Fruit fly (Drosophila melanogaster): Measurements from ENCODE around the gene CG14537.
A peak's percentile ranks its signal among the peaks of the same experiment; 100 is the strongest.

The CG14537 gene

DNA sequence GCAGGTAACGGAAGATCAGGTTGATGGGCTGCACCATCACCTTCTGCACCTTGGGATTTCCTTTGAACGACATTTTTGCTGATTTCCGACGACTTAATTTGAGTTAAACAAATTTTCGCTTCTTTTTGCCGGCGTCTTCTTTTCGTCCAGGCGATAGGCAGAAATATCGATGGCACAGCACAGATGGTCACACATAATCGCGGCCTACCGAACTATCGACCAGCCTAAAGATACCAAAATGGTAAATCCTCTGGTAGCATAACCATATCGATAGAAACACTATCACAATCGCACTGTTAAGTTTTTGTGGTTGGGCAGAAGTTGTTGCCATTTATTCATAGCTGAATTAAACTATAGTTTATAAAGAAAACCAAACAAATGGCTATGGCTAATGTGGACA, 45.0 kb downstream of the CG14537 start, which contains the start of the genes SmE and CG34132:
Gene SmE, minus strand, starts transcription at position 180 of the 400 bp plus-strand sequence.
Gene CG34132, plus strand, starts transcription at position 233 of the 400 bp plus-strand sequence.
- TF ChIP-seq CG34367 (tag; optimal IDR thresholded peaks at IDR 0.05) (no peak), CG17806 (tag; optimal IDR thresholded peaks at IDR 0.05) (no peak), CG8301 (tag; optimal IDR thresholded peaks at IDR 0.05) (no peak), gl (tag; optimal IDR thresholded peaks at IDR 0.05) (no peak), CG32121 (GFP tag; IDR thresholded peaks at IDR 0.05) (no peak), D1 (tag; optimal IDR thresholded peaks at IDR 0.05) (no peak), EcR (GFP tag; optimal IDR thresholded peaks at IDR 0.05) (no peak), CG14655 (GFP tag; optimal IDR thresholded peaks at IDR 0.05) (no peak), CG15710 (tag; optimal IDR thresholded peaks at IDR 0.05) (no peak), Ets98B (GFP tag; IDR thresholded peaks at IDR 0.05) (no peak), CG10348 (GFP tag; IDR thresholded peaks at IDR 0.05) (no peak), rn (GFP tag; IDR thresholded peaks at IDR 0.05) (no peak)

DNA sequence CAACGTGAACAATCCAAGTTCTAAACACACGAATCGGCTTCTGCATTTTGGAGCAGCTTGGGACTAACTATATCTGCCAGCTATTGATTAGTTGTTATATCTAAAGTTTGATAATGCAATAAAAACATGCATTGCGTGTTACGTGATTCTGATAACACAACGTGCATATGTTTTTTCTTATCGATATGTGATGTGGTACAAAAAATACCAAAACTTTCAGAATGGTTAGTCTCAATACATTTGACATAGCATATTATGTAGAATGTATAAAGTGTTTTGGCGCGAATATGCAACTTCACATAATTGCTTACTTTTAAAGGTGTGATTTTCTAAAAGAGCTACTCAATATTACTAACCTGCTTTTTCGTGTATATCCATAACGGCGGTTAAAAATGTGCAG, 45.7 kb downstream of the CG14537 start:
- TF ChIP-seq CG9948 (tag; optimal IDR thresholded peaks at IDR 0.05) (no peak), Pif1B (GFP tag; optimal IDR thresholded peaks at IDR 0.05) (no peak), CG12605 (GFP tag; IDR thresholded peaks at IDR 0.05) (no peak), CG17806 (tag; optimal IDR thresholded peaks at IDR 0.05) (no peak), CG8159 (tag; optimal IDR thresholded peaks at IDR 0.05) (no peak), CG15710 (tag; optimal IDR thresholded peaks at IDR 0.05) (no peak), CG14655 (GFP tag; optimal IDR thresholded peaks at IDR 0.05) (no peak), CG8301 (tag; optimal IDR thresholded peaks at IDR 0.05) (no peak), Snoo (tag; optimal IDR thresholded peaks at IDR 0.05) (no peak), CG34367 (tag; optimal IDR thresholded peaks at IDR 0.05) (no peak), Ets98B (GFP tag; IDR thresholded peaks at IDR 0.05) (no peak)

DNA sequence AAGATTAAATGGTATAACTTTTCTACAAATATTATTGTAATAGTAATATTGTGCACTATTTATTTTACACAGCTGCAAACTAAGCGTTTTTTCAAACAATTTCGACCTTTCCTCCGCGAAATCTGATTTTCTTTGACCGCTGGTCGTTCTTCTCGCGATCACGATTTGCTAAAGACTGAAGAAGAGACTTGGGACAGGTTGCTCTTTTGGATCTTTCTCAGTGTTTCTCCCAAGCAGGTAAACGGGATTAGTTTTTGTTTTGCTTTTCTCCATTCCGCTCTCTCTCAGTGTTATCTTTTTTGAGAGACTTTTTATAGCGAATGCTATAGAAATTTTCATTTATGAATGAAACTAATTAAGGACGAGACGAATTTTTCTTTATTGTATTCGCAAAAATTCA, 47.1 kb downstream of the CG14537 start, which contains the start of gene CG7102:
Gene CG7102, minus strand, starts transcription at position 181 of the 400 bp plus-strand sequence.
- TF ChIP-seq Ets98B (GFP tag; IDR thresholded peaks at IDR 0.05) (no peak), gl (tag; optimal IDR thresholded peaks at IDR 0.05) (no peak), CG13204 (GFP tag; optimal IDR thresholded peaks at IDR 0.05) (no peak), Pif1B (GFP tag; optimal IDR thresholded peaks at IDR 0.05) (no peak), CG8301 (tag; optimal IDR thresholded peaks at IDR 0.05) (no peak)

DNA sequence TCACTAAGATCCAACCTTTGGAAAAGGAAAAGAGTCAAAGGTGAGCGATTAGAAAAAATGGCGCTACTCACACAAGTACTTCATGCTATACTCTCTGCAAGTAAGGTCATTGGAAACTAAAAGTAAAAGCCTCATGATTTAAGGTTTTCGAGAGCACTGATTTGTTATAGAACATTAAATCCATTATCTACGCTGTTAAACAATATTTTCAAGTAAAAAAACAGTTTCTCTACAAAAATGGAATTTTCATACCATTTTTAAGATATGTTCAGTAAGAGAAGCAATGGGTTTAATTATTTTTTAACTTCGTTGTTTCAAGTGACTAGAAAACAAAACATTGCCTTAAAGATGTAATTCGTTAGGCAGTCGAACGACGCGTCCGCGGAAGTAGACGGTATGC, 48.8 kb downstream of the CG14537 start, which contains the start of gene Spn28Da:
Gene Spn28Da, minus strand, starts transcription at position 101 of the 400 bp plus-strand sequence.
- TF ChIP-seq CG32121 (GFP tag; IDR thresholded peaks at IDR 0.05) (no peak), Ets98B (GFP tag; IDR thresholded peaks at IDR 0.05) (no peak), Pif1B (GFP tag; optimal IDR thresholded peaks at IDR 0.05) (no peak), fd96Ca (GFP tag; IDR thresholded peaks at IDR 0.05) (no peak), D1 (tag; optimal IDR thresholded peaks at IDR 0.05) (no peak), CG14655 (GFP tag; optimal IDR thresholded peaks at IDR 0.05) (no peak), CG9948 (tag; optimal IDR thresholded peaks at IDR 0.05) (no peak), rn (GFP tag; IDR thresholded peaks at IDR 0.05) (no peak), CG17806 (tag; optimal IDR thresholded peaks at IDR 0.05) (no peak), CG4496 (GFP tag; IDR thresholded peaks at IDR 0.05) (no peak), CG34367 (tag; optimal IDR thresholded peaks at IDR 0.05) (no peak), gl (tag; optimal IDR thresholded peaks at IDR 0.05) (no peak), CG12605 (GFP tag; IDR thresholded peaks at IDR 0.05) (no peak), Pif1A (GFP tag; optimal IDR thresholded peaks at IDR 0.05) (no peak), EcR (GFP tag; optimal IDR thresholded peaks at IDR 0.05) (no peak), CG8159 (tag; optimal IDR thresholded peaks at IDR 0.05) (no peak)

DNA sequence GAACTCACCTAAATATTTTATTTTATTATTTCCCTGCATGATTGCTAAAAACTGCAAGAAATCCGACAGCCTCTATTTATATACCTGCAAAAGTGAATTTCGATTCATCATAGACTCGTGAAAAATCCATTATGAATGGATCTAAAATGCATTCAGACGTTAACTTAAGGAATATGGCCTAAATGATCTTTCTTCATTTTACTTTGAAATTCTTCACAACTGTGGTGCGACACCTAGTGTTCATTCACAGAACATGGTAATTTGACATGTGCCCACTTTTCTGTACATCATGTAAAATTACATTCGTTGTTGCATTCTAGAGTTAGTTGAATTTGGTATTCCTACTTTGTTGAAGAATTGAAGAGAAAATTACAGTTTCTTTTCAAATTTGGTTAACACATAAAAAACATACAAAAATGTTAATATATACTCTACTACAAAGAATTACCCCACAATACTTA, 50.4 kb downstream of the CG14537 start, which contains the start of gene Spn28Db:
Gene Spn28Db, minus strand, starts transcription at position 51 of the 461 bp plus-strand sequence.
- no peak for TF ChIP-seq Snoo (tag; optimal IDR thresholded peaks at IDR 0.05)
- TF ChIP-seq gl (tag; optimal IDR thresholded peaks at IDR 0.05): no peak
- no peak for TF ChIP-seq CG32121 (GFP tag; IDR thresholded peaks at IDR 0.05)
- TF ChIP-seq D1 (tag; optimal IDR thresholded peaks at IDR 0.05): peak; percentile 91

Data from whole organism, pupa.